Worm (Caenorhabditis elegans): Measurements from ENCODE around the gene F35D11.1.

Gene F35D11.1

DNA sequence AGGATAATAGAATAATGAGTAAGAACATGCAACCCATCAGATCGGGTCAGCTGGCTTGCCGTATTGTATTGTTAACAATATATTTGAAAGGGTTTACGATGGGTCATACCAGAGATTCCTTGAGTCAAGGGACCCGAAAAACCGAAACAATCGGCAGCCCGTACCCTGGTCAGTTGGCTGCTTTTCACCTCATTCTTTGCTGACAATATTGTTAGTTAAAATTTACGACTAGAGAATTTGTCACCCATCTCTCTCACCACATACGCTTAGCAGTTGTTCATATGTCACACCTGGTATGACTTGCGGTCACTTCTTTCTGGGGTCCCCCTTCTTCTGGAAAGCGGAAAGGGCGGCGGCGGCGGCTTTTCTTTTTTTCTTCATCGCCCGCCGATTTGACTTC is 45.6 kb upstream of the F35D11.1 start:
- TF ChIP-seq unc-55 (GFP tag; optimal IDR thresholded peaks at IDR 0.05) (peak; percentile 30), unc-3 (GFP tag; conservative IDR thresholded peaks at IDR 0.05) (no peak), unc-3 (tag; optimal IDR thresholded peaks at IDR 0.05) (no peak), unc-42 (tag; optimal IDR thresholded peaks at IDR 0.05) (no peak), odd-2 (tag; optimal IDR thresholded peaks at IDR 0.05) (no peak)

- TF ChIP-seq ama-1 (optimal IDR thresholded peaks at IDR 0.05): peak; percentile 16
- TF ChIP-seq pha-4 (tag; optimal IDR thresholded peaks at IDR 0.05): no peak
- no peak for TF ChIP-seq mec-3 (tag; optimal IDR thresholded peaks at IDR 0.05; ENCODE audit: borderline replicate concordance)
- TF ChIP-seq unc-55 (GFP tag; optimal IDR thresholded peaks at IDR 0.05): peak; percentile 3
- no peak for TF ChIP-seq ttx-3 (tag; optimal IDR thresholded peaks at IDR 0.05)
- no peak for TF ChIP-seq nhr-11 (tag; optimal IDR thresholded peaks at IDR 0.05)
- no peak for TF ChIP-seq ceh-2 (tag; optimal IDR thresholded peaks at IDR 0.05)
- TF ChIP-seq lim-6 (tag; optimal IDR thresholded peaks at IDR 0.05): no peak
These were observed 43.3 kb upstream of the F35D11.1 start for ce11 chrII:4583203-4583912.

DNA sequence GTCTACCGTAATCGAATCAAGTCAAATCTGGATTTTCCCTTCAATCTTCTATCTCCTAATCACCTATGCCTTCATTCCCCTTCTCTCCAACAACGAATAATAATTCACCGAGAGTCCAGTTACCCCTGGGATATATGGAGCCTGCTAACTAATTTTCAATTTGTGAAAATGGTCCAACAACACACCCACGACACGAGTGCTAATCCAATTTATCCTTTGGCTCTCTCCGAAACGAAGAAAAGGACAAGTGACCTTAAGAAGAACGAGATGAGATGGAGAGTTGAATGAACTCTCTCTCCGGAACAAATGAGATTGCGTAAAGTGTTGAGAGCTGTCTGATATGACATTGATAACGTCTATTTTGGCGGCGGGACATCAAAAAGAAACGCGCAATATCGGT is 42.4 kb upstream of the F35D11.1 start:
- TF ChIP-seq ceh-31 (tag; optimal IDR thresholded peaks at IDR 0.05) (peak; percentile 46), elt-2 (tag; optimal IDR thresholded peaks at IDR 0.05) (peak; percentile 90), ceh-48 (tag; optimal IDR thresholded peaks at IDR 0.05) (no peak), T23F11.4 (GFP tag; optimal IDR thresholded peaks at IDR 0.05) (no peak), ceh-2 (tag; optimal IDR thresholded peaks at IDR 0.05) (no peak), unc-42 (tag; optimal IDR thresholded peaks at IDR 0.05) (peak; percentile 97), F13H6.1 (tag; optimal IDR thresholded peaks at IDR 0.05) (no peak), dmd-4 (tag; optimal IDR thresholded peaks at IDR 0.05; ENCODE audit: borderline replicate concordance) (no peak), C08G9.2 (tag; optimal IDR thresholded peaks at IDR 0.05) (no peak), ceh-34 (tag; optimal IDR thresholded peaks at IDR 0.05) (no peak), ceh-14 (tag; optimal IDR thresholded peaks at IDR 0.05) (no peak)

DNA sequence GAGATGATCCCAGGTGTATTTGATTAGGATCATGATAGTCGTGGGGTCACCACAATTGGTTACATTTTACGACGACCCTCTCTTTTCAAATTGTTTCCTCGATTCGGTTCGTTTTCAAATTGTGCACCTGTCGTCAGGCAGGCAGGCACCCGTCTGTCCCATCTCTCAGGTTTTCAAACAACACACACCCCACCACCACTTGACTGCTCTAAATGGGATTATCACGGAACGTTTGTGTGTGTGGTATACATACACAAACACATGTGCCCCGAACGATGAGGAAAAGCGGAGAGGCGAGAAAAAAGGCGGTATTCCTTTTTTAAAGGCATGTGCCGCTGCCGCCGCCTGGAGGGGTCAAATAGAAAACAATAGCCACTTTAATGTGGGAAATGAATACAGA is 41.4 kb upstream of the F35D11.1 start:
- TF ChIP-seq sox-2 (GFP tag; IDR thresholded peaks at IDR 0.05): peak; percentile 51; the same call in 1 of the 2 replicates
- no peak for TF ChIP-seq pax-1 (tag; optimal IDR thresholded peaks at IDR 0.05)
- peak; percentile 12 for TF ChIP-seq ceh-6 (GFP tag; optimal IDR thresholded peaks at IDR 0.05)

DNA sequence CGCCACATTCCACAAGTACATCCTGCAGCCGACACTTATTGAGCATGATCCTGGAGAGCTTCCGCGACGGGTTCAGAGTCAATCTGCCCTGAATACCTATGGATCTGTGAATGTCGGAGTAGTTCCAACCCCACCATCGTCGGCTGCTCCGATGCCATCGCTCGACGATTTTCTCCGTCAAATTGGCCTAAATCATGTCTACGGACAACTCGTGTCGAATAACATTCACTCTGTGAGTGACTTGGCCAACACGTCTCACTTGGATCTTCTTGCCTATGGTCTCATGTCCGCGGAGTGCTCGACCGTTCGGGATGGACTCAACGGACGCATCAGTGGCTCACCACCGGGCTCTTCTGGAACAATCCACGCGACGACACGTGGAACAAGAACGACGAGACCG is 36.6 kb upstream of the F35D11.1 start:
- TF ChIP-seq pros-1 (tag; optimal IDR thresholded peaks at IDR 0.05): no peak
- TF ChIP-seq mec-3 (tag; optimal IDR thresholded peaks at IDR 0.05; ENCODE audit: borderline replicate concordance): no peak
- TF ChIP-seq pag-3 (tag; optimal IDR thresholded peaks at IDR 0.05; ENCODE audit: borderline replicate concordance): no peak
- no peak for TF ChIP-seq syd-9 (tag; optimal IDR thresholded peaks at IDR 0.05)
- TF ChIP-seq pax-1 (tag; optimal IDR thresholded peaks at IDR 0.05): no peak
- no peak for TF ChIP-seq lin-11 (tag; optimal IDR thresholded peaks at IDR 0.05)
- TF ChIP-seq F13H6.1 (tag; optimal IDR thresholded peaks at IDR 0.05): no peak
- no peak for TF ChIP-seq odd-2 (tag; optimal IDR thresholded peaks at IDR 0.05)
- TF ChIP-seq nfya-1 (tag; optimal IDR thresholded peaks at IDR 0.05): no peak
- TF ChIP-seq hlh-13 (GFP tag; optimal IDR thresholded peaks at IDR 0.05): no peak
- no peak for TF ChIP-seq ceh-24 (tag; optimal IDR thresholded peaks at IDR 0.05)
- TF ChIP-seq unc-3 (GFP tag; conservative IDR thresholded peaks at IDR 0.05): no peak
- no peak for TF ChIP-seq unc-3 (tag; optimal IDR thresholded peaks at IDR 0.05)
- no peak for TF ChIP-seq ceh-14 (tag; optimal IDR thresholded peaks at IDR 0.05)
- TF ChIP-seq T23F11.4 (GFP tag; optimal IDR thresholded peaks at IDR 0.05): no peak
- no peak for TF ChIP-seq fkh-6 (tag; optimal IDR thresholded peaks at IDR 0.05)
- TF ChIP-seq npax-4 (tag; optimal IDR thresholded peaks at IDR 0.05): no peak
- no peak for TF ChIP-seq ceh-48 (tag; optimal IDR thresholded peaks at IDR 0.05)
- no peak for TF ChIP-seq nhr-232 (tag; optimal IDR thresholded peaks at IDR 0.05)
- no peak for TF ChIP-seq pha-4 (tag; optimal IDR thresholded peaks at IDR 0.05)
- TF ChIP-seq ahr-1 (tag; optimal IDR thresholded peaks at IDR 0.05): no peak

Measured in whole organism, late embryonic.